Fruit fly (Drosophila melanogaster) whole organism, larva: ENCODE data around the gene Mst77F.

Experiments used
- noc ChIP-seq: fragments of 200-800 bp; sonication (Bioruptor generic); optimal IDR thresholded peaks from 3 replicates; lab custom pipeline; 2019; ENCODE audit warnings: missing biosample characterization, mild to moderate bottlenecking, missing genetic modification characterization, moderate library complexity

Gene Mst77F

dm6 chr3L:20817927-20818326, at the start of gene Mst77F:
Gene Mst77F, minus strand, starts transcription at chr3L:20818027.
- no peak for TF ChIP-seq noc (tag; lab: Kevin White, UChicago)

DNA sequence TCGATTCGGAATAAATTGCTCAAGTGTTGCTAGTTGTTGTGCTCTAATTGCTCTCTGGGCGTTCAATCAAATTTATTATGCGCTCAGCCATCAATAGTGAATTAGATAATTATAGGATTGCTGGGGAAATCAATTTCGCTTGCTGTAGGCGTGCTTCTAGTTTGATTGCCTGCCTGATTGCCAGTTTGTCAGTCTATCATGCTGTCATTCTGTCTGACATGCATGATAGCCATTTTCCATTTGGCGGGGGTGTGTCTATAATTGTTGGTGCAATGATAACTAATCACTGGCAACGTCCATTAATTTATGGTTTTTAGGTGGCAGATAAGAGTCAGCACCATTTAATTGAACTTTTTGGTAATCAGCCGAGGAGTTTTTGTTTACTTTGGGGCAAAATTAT, 39.8 kb upstream of the Mst77F start:
- no peak for TF ChIP-seq noc (tag; lab: Kevin White, UChicago)

DNA sequence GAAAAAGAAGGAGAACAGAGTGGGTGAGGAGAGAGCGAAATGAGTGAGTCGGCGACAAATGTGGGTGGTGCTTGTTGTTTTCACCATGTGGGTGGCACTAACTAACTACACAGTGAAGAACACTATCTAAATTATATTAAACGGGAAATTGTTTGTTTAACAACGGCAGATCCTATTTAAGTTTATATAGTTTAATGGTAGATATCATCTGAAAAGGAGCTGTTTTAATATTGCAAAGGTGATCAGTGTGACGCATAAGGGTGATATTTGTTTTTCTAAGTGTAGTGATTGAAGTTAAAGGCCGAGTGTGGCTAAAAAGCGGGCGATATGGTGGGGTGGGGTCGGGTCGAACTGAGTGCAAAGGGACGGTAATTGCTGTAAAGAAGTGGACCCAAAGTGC, 30.7 kb upstream of the Mst77F start:
- TF ChIP-seq noc (tag; lab: Kevin White, UChicago): no peak

- TF ChIP-seq noc (tag; lab: Kevin White, UChicago): no peak
These were observed 23.8 kb upstream of the Mst77F start, which contains the start of the genes CSN3 and CG11456 for dm6 chr3L:20841465-20842109. Gene CSN3, minus strand, starts transcription at chr3L:20841576. Gene CG11456, plus strand, starts transcription at chr3L:20841987.

DNA sequence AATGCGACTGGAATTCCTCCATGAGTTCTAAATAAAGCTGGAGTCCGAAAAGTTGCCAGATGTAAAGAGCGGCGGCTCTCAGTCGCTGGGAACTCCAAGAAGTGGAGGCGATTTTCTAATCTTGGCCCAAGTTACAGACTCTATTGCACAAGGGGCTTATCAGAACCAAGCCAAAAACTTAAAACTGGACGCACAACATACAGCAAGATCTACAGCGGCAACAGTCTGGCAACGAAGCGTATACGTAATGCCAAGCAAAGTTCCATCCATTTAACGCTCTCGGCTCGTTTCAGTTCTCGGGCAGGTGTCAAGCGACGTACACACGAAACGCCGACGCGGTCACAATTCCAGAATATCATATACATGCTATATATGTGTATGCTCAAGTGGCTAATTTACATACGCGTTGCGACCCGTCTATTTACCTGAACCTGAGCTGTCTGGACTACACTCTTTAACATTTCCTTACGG, 20.0 kb upstream of the Mst77F start:
- TF ChIP-seq noc (tag; lab: Kevin White, UChicago): peak; percentile 2

DNA sequence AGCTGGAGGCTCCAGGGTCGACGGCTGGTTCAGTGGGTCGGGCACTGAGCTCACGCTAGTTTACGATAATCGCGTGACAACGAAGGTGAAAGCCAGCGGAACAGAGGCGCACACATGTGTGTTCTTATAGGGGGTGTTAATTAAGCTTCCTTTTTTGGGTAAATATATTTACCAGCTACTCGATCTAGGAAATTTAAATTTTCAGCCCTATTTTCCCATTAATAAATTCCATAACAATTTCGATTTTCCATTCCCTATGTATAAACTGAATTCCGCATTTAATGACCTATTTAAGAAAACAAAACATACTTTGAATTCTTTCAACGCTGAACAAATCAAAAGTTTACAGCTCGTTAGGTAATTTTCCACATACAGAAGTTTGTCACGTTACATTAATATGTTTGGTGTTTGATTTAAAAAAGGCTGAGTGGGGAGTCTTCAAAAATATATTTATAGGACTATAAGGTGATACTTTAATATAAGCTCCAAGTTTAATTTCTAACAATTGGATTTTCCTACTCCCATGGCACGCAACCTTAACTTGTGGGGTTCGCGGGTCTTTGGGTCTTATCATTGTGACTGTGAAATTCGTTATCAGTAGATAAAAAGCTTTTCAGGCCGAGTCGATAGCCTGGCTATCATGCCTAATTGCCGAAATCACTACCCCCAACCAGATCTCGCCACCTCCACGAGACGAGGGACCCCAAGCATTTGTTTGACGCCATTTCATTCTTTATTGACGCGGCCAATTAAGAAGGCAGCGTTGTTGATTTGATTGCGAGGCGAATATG, 19.4 kb upstream of the Mst77F start, which contains the start of gene CG13255:
Gene CG13255, plus strand, starts transcription at position 449 of the 791 bp plus-strand sequence.
- peak; percentile 85 for TF ChIP-seq noc (tag; lab: Kevin White, UChicago)

dm6 chr3L:20835882-20836281, 18.1 kb upstream of the Mst77F start, which contains the start of gene CG3288:
Gene CG3288, plus strand, starts transcription at chr3L:20836182.
- TF ChIP-seq noc (tag; lab: Kevin White, UChicago): no peak

DNA sequence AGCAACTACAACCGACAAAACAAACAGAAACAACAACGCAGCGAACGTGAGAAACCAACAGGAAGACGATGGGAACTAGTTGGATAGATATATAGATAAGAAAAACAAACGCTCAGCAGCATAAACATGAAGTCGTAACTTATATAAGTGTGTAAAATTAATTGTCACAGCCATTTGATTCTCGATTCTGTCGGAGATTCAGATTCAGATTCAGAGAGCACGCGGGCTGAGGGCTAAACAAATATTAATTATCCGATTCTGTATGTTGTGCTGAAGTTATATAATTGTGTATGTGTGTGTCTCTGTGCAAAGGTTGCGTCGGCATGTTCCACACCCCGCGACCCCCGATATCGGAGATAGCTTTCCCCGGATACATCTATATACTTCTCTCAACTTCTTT, 16.3 kb upstream of the Mst77F start:
- TF ChIP-seq noc (tag; lab: Kevin White, UChicago): no peak

- no peak for TF ChIP-seq noc (tag; lab: Kevin White, UChicago)
These were observed 12.5 kb upstream of the Mst77F start for dm6 chr3L:20830361-20830760.

- TF ChIP-seq noc (tag; lab: Kevin White, UChicago): no peak
These were observed 10.1 kb upstream of the Mst77F start for dm6 chr3L:20827962-20828361.

DNA sequence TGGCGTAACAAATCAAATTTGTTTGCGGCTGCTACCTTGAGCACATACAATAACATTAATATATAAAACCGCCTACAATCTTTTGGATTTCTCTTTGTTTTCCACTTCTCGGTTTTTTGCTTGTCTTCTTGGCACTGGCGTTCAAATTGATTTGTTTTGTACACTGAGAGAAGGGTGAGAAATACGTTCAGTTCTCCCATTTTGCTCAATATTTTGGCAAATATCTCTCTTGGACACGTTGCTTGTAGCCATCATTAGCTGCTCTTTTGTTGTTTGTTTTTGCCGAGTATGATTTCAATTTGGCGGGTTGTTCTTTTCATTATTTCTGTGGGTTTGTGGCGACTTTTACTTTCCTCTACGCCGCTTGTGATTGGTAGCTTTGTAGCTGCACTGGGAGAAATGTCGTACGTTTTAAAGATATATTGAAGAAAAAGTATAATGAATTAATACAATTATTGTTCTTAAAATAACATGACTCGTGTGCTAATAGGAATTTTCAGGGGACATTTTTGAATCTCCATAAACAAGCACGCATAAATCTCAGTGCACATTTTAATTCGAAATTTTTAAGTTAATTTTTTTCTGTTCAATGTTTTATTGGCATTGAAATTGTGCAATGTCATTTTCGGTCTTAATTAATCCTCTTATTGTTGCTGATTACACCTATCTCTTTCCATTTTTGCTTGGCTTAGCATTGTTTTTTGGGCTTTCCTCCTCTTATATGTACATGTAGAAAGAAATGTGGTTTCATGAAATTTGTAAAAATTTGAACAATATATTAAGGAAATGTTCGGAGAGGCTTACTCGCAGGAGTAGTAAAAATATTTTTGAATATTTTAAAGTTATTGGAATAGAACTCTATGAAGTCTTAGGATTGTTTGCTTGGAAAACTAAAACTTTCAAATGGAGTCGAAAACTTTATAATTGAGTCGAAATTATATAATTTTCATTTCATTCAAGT, 9.4 kb upstream of the Mst77F start:
- peak; percentile 43 for TF ChIP-seq noc (tag; lab: Kevin White, UChicago)

- no peak for TF ChIP-seq noc (tag; lab: Kevin White, UChicago)
These were observed 5.5 kb upstream of the Mst77F start for dm6 chr3L:20823206-20823803.

DNA sequence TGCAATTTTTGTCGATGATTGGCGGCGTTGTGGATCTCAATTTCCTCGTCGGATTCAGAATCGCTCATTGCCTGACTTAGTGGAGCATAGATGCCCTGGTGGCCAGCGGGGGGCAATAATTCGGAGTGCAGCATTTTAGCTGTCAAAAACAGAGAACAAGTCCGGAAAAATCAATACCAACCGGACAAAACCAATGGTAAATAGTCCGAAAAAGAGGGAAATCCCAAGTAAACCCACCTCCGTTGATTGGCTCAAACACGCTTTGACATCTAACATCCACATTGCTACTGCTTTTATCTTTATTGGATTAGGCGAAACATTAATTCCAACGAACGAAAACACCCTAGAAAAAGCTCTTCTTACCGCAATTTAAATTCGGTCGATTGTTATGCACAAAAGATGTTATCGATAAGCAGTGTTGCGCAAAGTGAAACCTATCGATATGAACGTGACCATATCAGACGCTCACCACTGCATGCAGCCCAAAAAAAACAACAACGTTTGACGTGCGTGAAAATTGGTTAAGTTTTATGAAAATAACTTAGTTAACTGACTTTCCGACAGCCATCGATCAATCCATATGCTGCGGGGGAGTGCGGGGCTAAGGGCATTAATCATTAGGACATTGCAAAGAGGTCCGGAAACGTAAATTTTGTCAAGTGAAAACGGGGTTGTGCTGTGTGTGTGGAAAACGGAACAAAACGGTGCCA, 2.0 kb downstream of the Mst77F start, which contains the start of the genes CG3618 and Pka-R1:
Gene CG3618, minus strand, starts transcription at position 410 of the 710 bp plus-strand sequence.
Gene Pka-R1, plus strand, starts transcription at position 453 of the 710 bp plus-strand sequence.
- no peak for TF ChIP-seq noc (tag; lab: Kevin White, UChicago)
